Worm (Caenorhabditis elegans) whole organism, L3 larva: Measurements from ENCODE around the gene pqn-89.

Experiments
- egl-27 ChIP-seq: sonication (generic microtip); optimal IDR thresholded peaks from 4 replicates; lab custom pipeline; 2017; ENCODE audit warnings: missing biosample characterization, missing genetic modification reagents, missing genetic modification characterization
- mdl-1 ChIP-seq: fragments of 150-350 bp; optimal IDR thresholded peaks from 2 replicates; lab custom pipeline; 2014; ENCODE audit warnings: missing biosample characterization, missing genetic modification characterization
- nhr-28 ChIP-seq: fragments of 150-350 bp; optimal IDR thresholded peaks from 2 replicates; lab custom pipeline; 2014; ENCODE audit warnings: missing biosample characterization, missing genetic modification characterization

DNA sequence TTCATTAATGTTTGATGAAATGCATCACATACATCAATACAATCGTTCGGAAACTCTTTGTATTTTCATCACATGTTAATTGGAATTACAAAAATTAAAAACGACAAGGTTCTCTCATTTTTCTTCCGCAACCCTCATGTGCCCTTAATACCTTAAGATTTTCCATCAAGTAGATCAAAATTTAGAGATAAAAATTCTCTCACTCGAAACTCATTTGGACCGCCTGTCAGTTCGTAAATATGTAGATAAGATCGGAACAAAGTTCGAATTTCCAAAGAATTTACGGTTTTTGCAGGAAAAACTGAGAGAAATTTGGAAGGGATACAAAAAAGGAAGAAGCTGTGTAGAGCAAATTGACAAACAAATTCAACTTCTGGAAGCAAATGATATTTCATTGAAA, 10.4 kb upstream of the pqn-89 start:
- no peak for TF ChIP-seq nhr-28 (tag; lab: Kevin White, UChicago)
- TF ChIP-seq mdl-1 (tag; lab: Kevin White, UChicago), result no peak
- no peak for TF ChIP-seq egl-27 (tag; lab: Kevin White, UChicago)
